Worm (Caenorhabditis elegans): ENCODE measurements around the gene F54H12.4.

DNA sequence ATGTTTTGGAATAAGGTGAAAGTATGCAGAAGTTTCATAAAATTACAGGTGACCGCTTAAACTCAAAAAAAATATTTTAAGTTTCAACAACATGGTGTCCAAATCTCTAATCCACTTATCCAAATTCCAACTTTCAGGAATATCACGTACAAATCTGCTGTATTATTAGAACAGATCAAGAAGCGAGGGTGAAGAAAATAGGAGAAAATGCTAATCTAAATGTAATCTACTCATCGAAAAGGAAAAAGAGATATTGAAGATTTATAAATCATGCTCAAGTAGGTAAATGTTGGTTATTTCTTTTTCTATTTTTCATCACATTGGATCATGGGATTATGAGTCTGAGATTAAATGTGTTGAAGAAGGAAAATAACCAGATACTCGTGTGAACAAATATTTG is 39.0 kb upstream of the F54H12.4 start:
- TF ChIP-seq hlh-26 (GFP tag; conservative IDR thresholded peaks at IDR 0.05), result no peak
- TF ChIP-seq F55B11.4 (tag; optimal IDR thresholded peaks at IDR 0.05; ENCODE audit: borderline replicate concordance, insufficient read depth), result no peak
- TF ChIP-seq nfya-1 (tag; optimal IDR thresholded peaks at IDR 0.05; ENCODE audit: borderline replicate concordance, insufficient read depth), result no peak
- no peak for TF ChIP-seq attf-6 (GFP tag; IDR thresholded peaks at IDR 0.05)
- no peak for TF ChIP-seq snpc-4 (GFP tag; optimal IDR thresholded peaks at IDR 0.05)
- TF ChIP-seq snpc-4 (tag; optimal IDR thresholded peaks at IDR 0.05), result no peak
- no peak for TF ChIP-seq hmg-20 (GFP tag; IDR thresholded peaks at IDR 0.05)
- no peak for TF ChIP-seq unc-62 (GFP tag; optimal IDR thresholded peaks at IDR 0.05)
